Fruit fly (Drosophila melanogaster) whole organism, wandering third instar larva: ENCODE measurements around the gene Tango1.

Experiments used
- CrebA ChIP-seq: fragments of 200-800 bp; sonication (Bioruptor generic); optimal IDR thresholded peaks from 2 replicates; lab custom pipeline; 2016; ENCODE audit warnings: missing biosample characterization, mild to moderate bottlenecking, missing genetic modification characterization, borderline replicate concordance
- Dif ChIP-seq: fragments of 200-275, 200-300 bp; sonication (Bioruptor generic); optimal IDR thresholded peaks from 2 replicates; lab custom pipeline; 2018; ENCODE audit warnings: missing biosample characterization, missing genetic modification characterization; ENCODE audit not compliant: partially characterized antibody
- Hr78 ChIP-seq: fragments of >200 bp; optimal IDR thresholded peaks from 2 replicates; lab custom pipeline; 2017; ENCODE audit warnings: missing biosample characterization, missing genetic modification characterization
- OdsH ChIP-seq: fragments of 200-800 bp; sonication (Bioruptor generic); optimal IDR thresholded peaks from 2 replicates; lab custom pipeline; 2016; ENCODE audit warnings: missing biosample characterization, mild to moderate bottlenecking, missing genetic modification characterization
- Sp1 ChIP-seq: fragments of 200-800 bp; sonication (Bioruptor generic); optimal IDR thresholded peaks from 3 replicates; lab custom pipeline; 2019; ENCODE audit warnings: missing biosample characterization, mild to moderate bottlenecking, missing genetic modification characterization, moderate library complexity
- Vsx2 ChIP-seq: fragments of 200-300, 225-300 bp; sonication (Bioruptor generic); optimal IDR thresholded peaks from 2 replicates; lab custom pipeline; 2018; ENCODE audit warnings: missing biosample characterization, missing genetic modification characterization; ENCODE audit not compliant: partially characterized antibody
- brk ChIP-seq: fragments of 200-800 bp; sonication (Bioruptor generic); optimal IDR thresholded peaks from 2 replicates; lab custom pipeline; 2016; ENCODE audit warnings: missing biosample characterization, mild to moderate bottlenecking, missing genetic modification characterization
- fru ChIP-seq: fragments of 200-800 bp; sonication (Bioruptor generic); optimal IDR thresholded peaks from 3 replicates; lab custom pipeline; 2016; ENCODE audit warnings: missing biosample characterization, mild to moderate bottlenecking, missing genetic modification characterization
- h ChIP-seq: fragments of 200-800 bp; sonication (Bioruptor generic); optimal IDR thresholded peaks from 3 replicates; lab custom pipeline; 2016; ENCODE audit warnings: missing biosample characterization, mild to moderate bottlenecking, missing genetic modification characterization
- sage ChIP-seq: fragments of 200-800 bp; sonication (Bioruptor generic); optimal IDR thresholded peaks from 2 replicates; lab custom pipeline; 2016; ENCODE audit warnings: missing biosample characterization, mild to moderate bottlenecking, missing genetic modification characterization
- sv ChIP-seq: fragments of 200-800 bp; sonication (Bioruptor generic); optimal IDR thresholded peaks from 3 replicates; lab custom pipeline; 2016; ENCODE audit warnings: missing biosample characterization, missing genetic modification characterization
- usp ChIP-seq: fragments of >200 bp; optimal IDR thresholded peaks from 2 replicates; lab custom pipeline; 2017; ENCODE audit warnings: missing biosample characterization, missing genetic modification characterization
- woc ChIP-seq: sonication (Bioruptor generic); optimal IDR thresholded peaks from 2 replicates; lab custom pipeline; 2016; ENCODE audit warnings: missing biosample characterization, mild to moderate bottlenecking, missing genetic modification characterization

- TF ChIP-seq usp (GFP tag; lab: Kevin White, UChicago) (no peak), woc (GFP tag; lab: Kevin White, UChicago) (no peak), h (no peak), sage (no peak), Sp1 (GFP tag; lab: Kevin White, UChicago) (no peak), CrebA (GFP tag; lab: Kevin White, UChicago) (no peak), sv (no peak), fru (GFP tag; lab: Kevin White, UChicago) (no peak), Hr78 (no peak), OdsH (GFP tag; lab: Kevin White, UChicago) (no peak), Vsx2 (no peak), Dif (no peak), brk (GFP tag; lab: Kevin White, UChicago) (no peak)
These were observed 37.7 kb upstream of the Tango1 start for dm6 chr2L:6611374-6612005.
